Fruit fly (Drosophila melanogaster) whole organism, adult: ENCODE data around the gene CG11700.

ENCODE experiments used
- CG33017 ChIP-seq: fragments of 200-800 bp; sonication (Bioruptor generic); optimal IDR thresholded peaks from 2 replicates; lab custom pipeline; 2018; ENCODE audit warnings: missing biosample characterization, mild to moderate bottlenecking, missing genetic modification characterization, moderate library complexity
- Mnt ChIP-seq: fragments of 200-800 bp; sonication (Bioruptor generic); optimal IDR thresholded peaks from 2 replicates; lab custom pipeline; 2016; ENCODE audit warnings: missing biosample characterization, mild to moderate bottlenecking, missing genetic modification characterization

DNA sequence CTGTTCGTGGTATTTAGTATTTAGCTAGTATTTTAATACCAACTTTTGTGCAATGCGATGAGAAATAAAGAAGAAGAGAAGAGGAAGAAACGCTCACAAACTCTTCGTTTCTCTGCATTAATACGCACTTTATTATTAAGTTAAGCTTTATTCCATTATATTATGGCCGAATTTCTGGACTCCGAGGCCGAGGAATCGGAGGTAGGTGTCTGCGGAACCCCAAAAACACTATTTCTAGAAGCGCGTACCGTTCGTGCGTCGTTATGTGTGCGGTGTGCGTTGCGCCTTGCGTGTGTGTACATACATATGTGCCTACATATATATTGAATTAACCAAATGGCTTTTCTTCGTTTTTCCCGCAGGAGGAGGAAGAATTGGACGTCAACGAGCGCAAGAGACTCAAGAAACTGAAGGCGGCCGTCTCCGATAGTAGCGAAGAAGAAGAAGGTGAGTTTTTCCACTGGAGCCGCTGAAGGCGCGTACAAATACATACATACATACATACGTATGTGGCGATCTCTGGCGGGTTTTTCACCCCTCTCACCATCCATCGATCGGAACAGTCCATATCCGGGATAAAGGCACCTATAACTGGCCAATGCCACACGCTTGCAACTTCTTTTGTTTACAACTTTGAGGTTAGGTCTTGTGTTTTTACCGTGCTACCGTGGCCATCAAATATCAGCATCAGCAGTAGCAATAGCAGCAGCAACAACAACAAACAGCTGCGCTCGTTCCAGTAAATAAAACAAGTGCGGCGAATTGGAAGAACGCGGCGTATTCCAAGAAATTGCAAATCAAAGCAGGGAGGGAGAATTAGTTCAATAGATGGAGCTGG lies 15.4 kb downstream of the CG11700 start, which contains the start of gene Spt6:
- no peak for TF ChIP-seq Mnt (GFP tag; lab: Kevin White, UChicago)
- no peak for TF ChIP-seq CG33017 (tag; lab: Kevin White, UChicago)
